Fruit fly (Drosophila melanogaster) whole organism, prepupa: ENCODE results near the gene CG34334.

Source experiments
- Blimp-1 ChIP-seq: fragments of 200-800 bp; sonication (Bioruptor generic); optimal IDR thresholded peaks from 3 replicates; lab custom pipeline; 2017; ENCODE audit warnings: missing biosample characterization, missing genetic modification characterization, mild to moderate bottlenecking, moderate library complexity, missing genetic modification reagents
- CG3032 ChIP-seq: fragments of 200-800 bp; optimal IDR thresholded peaks from 2 replicates; lab custom pipeline; 2019; ENCODE audit warnings: missing biosample characterization, mild to moderate bottlenecking, missing genetic modification characterization, moderate library complexity
- CG34406 ChIP-seq: fragments of 200-800 bp; sonication (Bioruptor generic); optimal IDR thresholded peaks from 3 replicates; lab custom pipeline; 2016; ENCODE audit warnings: missing biosample characterization, missing genetic modification characterization
- OdsH ChIP-seq: fragments of 200-800 bp; sonication (Bioruptor generic); optimal IDR thresholded peaks from 3 replicates; lab custom pipeline; 2016; ENCODE audit warnings: missing biosample characterization, missing genetic modification characterization
- acj6 ChIP-seq: fragments of 200-800 bp; sonication (Bioruptor generic); optimal IDR thresholded peaks from 3 replicates; lab custom pipeline; 2016; ENCODE audit warnings: missing biosample characterization, missing genetic modification characterization
- eg ChIP-seq: fragments of 200-800 bp; sonication (Bioruptor generic); IDR thresholded peaks from 3 replicates; pipeline ENCODE4 v1.3.6; 2022; ENCODE audit warnings: missing biosample characterization, missing genetic modification characterization
- pdm3 ChIP-seq: fragments of 200-800 bp; sonication (Bioruptor generic); optimal IDR thresholded peaks from 3 replicates; lab custom pipeline; 2016; ENCODE audit warnings: missing biosample characterization, missing genetic modification characterization
- spab ChIP-seq: fragments of 200-800 bp; sonication (Bioruptor generic); optimal IDR thresholded peaks from 2 replicates; lab custom pipeline; 2017; ENCODE audit warnings: missing biosample characterization, mild to moderate bottlenecking, missing genetic modification characterization, missing genetic modification reagents
- svp ChIP-seq: fragments of 200-800 bp; sonication (Bioruptor generic); peaks from one replicate; lab custom pipeline; 2016; ENCODE audit warnings: missing biosample characterization, missing genetic modification characterization
- topi ChIP-seq: fragments of 200-800 bp; sonication (Bioruptor generic); optimal IDR thresholded peaks from 3 replicates; lab custom pipeline; 2016; ENCODE audit warnings: missing biosample characterization, missing genetic modification characterization

DNA sequence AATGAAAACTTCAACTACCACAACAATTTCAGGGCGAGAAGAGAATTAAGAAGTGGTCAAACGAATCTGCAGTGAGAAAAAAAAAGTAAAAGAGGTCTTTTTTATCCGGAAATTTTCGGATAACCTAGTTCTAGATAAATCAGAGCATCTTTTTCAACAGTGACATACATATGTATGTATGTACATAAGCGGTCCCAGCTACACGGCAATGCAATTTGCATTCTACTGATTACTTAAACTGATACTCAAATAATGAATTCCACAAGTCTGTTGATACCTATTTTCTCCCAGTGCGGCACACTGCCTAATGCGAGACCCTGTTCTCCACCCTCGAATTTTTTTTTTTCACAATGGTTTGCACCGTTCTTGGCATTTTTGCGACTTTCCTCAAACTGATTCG is 26.2 kb upstream of the CG34334 start:
- TF ChIP-seq spab (GFP tag; lab: Kevin White, UChicago), result no peak
- TF ChIP-seq pdm3 (GFP tag; lab: Kevin White, UChicago), result peak; percentile 59
- TF ChIP-seq svp (GFP tag; lab: Kevin White, UChicago), result peak; percentile 76
- no peak for TF ChIP-seq CG3032 (tag; lab: Kevin White, UChicago)
- peak; percentile 34 for TF ChIP-seq CG34406
- peak; percentile 45 for TF ChIP-seq acj6 (GFP tag; lab: Kevin White, UChicago)
- TF ChIP-seq Blimp-1, result no peak
- TF ChIP-seq eg (GFP tag; lab: Robert Waterston, UW), result no peak
- peak; percentile 40 for TF ChIP-seq topi
- TF ChIP-seq OdsH (GFP tag; lab: Kevin White, UChicago), result peak; percentile 50
